Fruit fly (Drosophila melanogaster) whole organism, embryonic: ENCODE measurements around the gene NaPi-III.
A peak's percentile ranks its signal among the peaks of the same experiment; 100 is the strongest.

ENCODE experiments used
- B-H2 ChIP-seq: fragments of 200-800 bp; sonication (Bioruptor generic); optimal IDR thresholded peaks from 2 replicates; lab custom pipeline; 2018; ENCODE audit warnings: missing biosample characterization, mild to moderate bottlenecking, missing genetic modification characterization
- Bteb2 ChIP-seq: fragments of 200-800 bp; sonication (Bioruptor generic); optimal IDR thresholded peaks from 2 replicates; lab custom pipeline; 2016; ENCODE audit warnings: missing biosample characterization, missing genetic modification characterization
- CG11085 ChIP-seq: fragments of 200-800 bp; sonication (Bioruptor generic); IDR thresholded peaks from 2 replicates; pipeline ENCODE4 v1.3.6; 2022; ENCODE audit warnings: missing biosample characterization, missing genetic modification characterization
- CG12769 ChIP-seq: fragments of 200-800 bp; sonication (Bioruptor generic); optimal IDR thresholded peaks from 2 replicates; lab custom pipeline; 2019; ENCODE audit warnings: missing biosample characterization, mild to moderate bottlenecking, missing genetic modification characterization, moderate library complexity
- CG13624 ChIP-seq: fragments of 200-800 bp; sonication (Bioruptor generic); optimal IDR thresholded peaks from 2 replicates; lab custom pipeline; 2016; ENCODE audit warnings: missing biosample characterization, missing genetic modification characterization
- CG14860 ChIP-seq: fragments of 200-800 bp; sonication (Bioruptor generic); IDR thresholded peaks from 3 replicates; pipeline ENCODE4 v1.3.6; 2022; ENCODE audit warnings: missing biosample characterization, missing genetic modification characterization; ENCODE audit not compliant: partially characterized antibody
- CG15073 ChIP-seq: fragments of 200-800 bp; sonication (Bioruptor generic); optimal IDR thresholded peaks from 2 replicates; lab custom pipeline; 2016; ENCODE audit warnings: missing biosample characterization, missing genetic modification characterization
- CG15601 ChIP-seq: fragments of 200-800 bp; sonication (Bioruptor generic); optimal IDR thresholded peaks from 3 replicates; lab custom pipeline; 2019; ENCODE audit warnings: missing biosample characterization, mild to moderate bottlenecking, missing genetic modification characterization, moderate library complexity
- CG2116 ChIP-seq: fragments of 200-800 bp; sonication (Bioruptor generic); optimal IDR thresholded peaks from 3 replicates; lab custom pipeline; 2018; ENCODE audit warnings: missing biosample characterization, mild to moderate bottlenecking, missing genetic modification characterization
- CG3065 ChIP-seq: fragments of 200-800 bp; sonication (Bioruptor generic); optimal IDR thresholded peaks from 2 replicates; lab custom pipeline; 2016; ENCODE audit warnings: missing biosample characterization, missing genetic modification characterization
- CG31441 ChIP-seq: fragments of 200-800 bp; sonication (Bioruptor generic); IDR thresholded peaks from 2 replicates; pipeline ENCODE4 v1.3.6; 2022; ENCODE audit warnings: missing biosample characterization, missing genetic modification characterization
- CG33213 ChIP-seq: fragments of 200-800 bp; sonication (Bioruptor generic); optimal IDR thresholded peaks from 3 replicates; lab custom pipeline; 2016; ENCODE audit warnings: missing biosample characterization, missing genetic modification characterization
- CG6254 ChIP-seq: fragments of 200-800 bp; sonication (Bioruptor generic); optimal IDR thresholded peaks from 3 replicates; lab custom pipeline; 2017; ENCODE audit warnings: mild to moderate bottlenecking, missing biosample characterization, missing genetic modification reagents, missing genetic modification characterization
- CG6854 ChIP-seq: fragments of 200-800 bp; sonication (Bioruptor generic); optimal IDR thresholded peaks from 3 replicates; lab custom pipeline; 2017; ENCODE audit warnings: missing biosample characterization, mild to moderate bottlenecking, missing genetic modification characterization
- CG9609 ChIP-seq: fragments of 200-800 bp; sonication (Bioruptor generic); optimal IDR thresholded peaks from 3 replicates; lab custom pipeline; 2016; ENCODE audit warnings: missing biosample characterization, missing genetic modification characterization
- Fer2 ChIP-seq: fragments of 200-800 bp; sonication (Bioruptor generic); optimal IDR thresholded peaks from 2 replicates; lab custom pipeline; 2018; ENCODE audit warnings: missing biosample characterization, mild to moderate bottlenecking, missing genetic modification characterization, moderate library complexity
- HLH4C ChIP-seq: fragments of 200-800 bp; sonication (Bioruptor generic); IDR thresholded peaks from 3 replicates; pipeline ENCODE4 v1.3.6; 2022; ENCODE audit warnings: missing biosample characterization, missing genetic modification characterization; ENCODE audit not compliant: partially characterized antibody
- Lpt ChIP-seq: fragments of >200 bp; optimal IDR thresholded peaks from 2 replicates; lab custom pipeline; 2018; ENCODE audit warnings: missing biosample characterization, missing genetic modification characterization
- Neu2 ChIP-seq: fragments of 200-800 bp; sonication (Bioruptor generic); optimal IDR thresholded peaks from 3 replicates; lab custom pipeline; 2016; ENCODE audit warnings: missing biosample characterization, missing genetic modification characterization, borderline replicate concordance
- Nf-YB ChIP-seq: fragments of 200-800 bp; sonication (Bioruptor generic); optimal IDR thresholded peaks from 3 replicates; lab custom pipeline; 2019; ENCODE audit warnings: missing biosample characterization, mild to moderate bottlenecking, missing genetic modification characterization, moderate library complexity
- Opbp ChIP-seq: fragments of 200-800 bp; sonication (Bioruptor generic); IDR thresholded peaks from 3 replicates; pipeline ENCODE4 v1.3.6; 2022; ENCODE audit warnings: missing biosample characterization, missing genetic modification characterization; ENCODE audit not compliant: partially characterized antibody
- Optix ChIP-seq: fragments of 200-800 bp; sonication (Bioruptor generic); IDR thresholded peaks from 3 replicates; pipeline ENCODE4 v1.3.6; 2022; ENCODE audit warnings: missing biosample characterization, missing genetic modification characterization
- Ptx1 ChIP-seq: fragments of 200-800 bp; sonication (Bioruptor generic); IDR thresholded peaks from 2 replicates; pipeline ENCODE4 v1.3.6; 2022; ENCODE audit warnings: missing biosample characterization, missing genetic modification characterization
- Rx ChIP-seq: fragments of 200-800 bp; sonication (Bioruptor generic); IDR thresholded peaks from 2 replicates; pipeline ENCODE4 v1.3.6; 2022; ENCODE audit warnings: missing biosample characterization, missing genetic modification characterization
- Sox100B ChIP-seq: fragments of 200-800 bp; sonication (Bioruptor generic); optimal IDR thresholded peaks from 3 replicates; lab custom pipeline; 2018; ENCODE audit warnings: missing biosample characterization, mild to moderate bottlenecking, missing genetic modification characterization
- Trl ChIP-seq, 3 experiments: fragments of >200 bp in 2 of 3; fragments of 200-800 bp in 1 of 3; sonication (Bioruptor generic) in 1 of 3; optimal IDR thresholded peaks; 2 replicates in 1 of 3; 3 replicates in 2 of 3; lab custom pipeline; 2016 to 2017; ENCODE audit warnings: missing biosample characterization in 1 of 3, missing genetic modification characterization in 1 of 3
- bab2 ChIP-seq: fragments of 200-800 bp; sonication (Bioruptor generic); optimal IDR thresholded peaks from 2 replicates; lab custom pipeline; 2016; ENCODE audit warnings: missing biosample characterization, missing genetic modification characterization
- bcd ChIP-seq: fragments of 200-800 bp; sonication (Bioruptor generic); optimal IDR thresholded peaks from 2 replicates; lab custom pipeline; 2017; ENCODE audit warnings: missing biosample characterization, mild to moderate bottlenecking, missing genetic modification characterization
- cato ChIP-seq: fragments of 200-800 bp; sonication (Bioruptor generic); optimal IDR thresholded peaks from 2 replicates; lab custom pipeline; 2016; ENCODE audit warnings: missing biosample characterization, missing genetic modification characterization, borderline replicate concordance
- dimm ChIP-seq: fragments of 200-800 bp; sonication (Bioruptor generic); IDR thresholded peaks from 2 replicates; pipeline ENCODE4 v1.3.6; 2022; ENCODE audit warnings: missing biosample characterization, missing genetic modification characterization
- dysf ChIP-seq: fragments of 200-800 bp; sonication (Bioruptor generic); IDR thresholded peaks from 3 replicates; pipeline ENCODE4 v1.3.6; 2022; ENCODE audit warnings: missing biosample characterization, missing genetic modification characterization
- fd102C ChIP-seq: fragments of 200-800 bp; sonication (Bioruptor generic); optimal IDR thresholded peaks from 2 replicates; lab custom pipeline; 2018; ENCODE audit warnings: missing biosample characterization, mild to moderate bottlenecking, missing genetic modification characterization, moderate library complexity
- gcm ChIP-seq: fragments of 200-800 bp; sonication (Bioruptor generic); optimal IDR thresholded peaks from 2 replicates; lab custom pipeline; 2019; ENCODE audit warnings: missing biosample characterization, mild to moderate bottlenecking, missing genetic modification characterization, moderate library complexity
- gsb ChIP-seq: fragments of 200-800 bp; sonication (Bioruptor generic); IDR thresholded peaks from 2 replicates; pipeline ENCODE4 v1.3.6; 2022; ENCODE audit warnings: missing biosample characterization, missing genetic modification characterization
- hb ChIP-seq: fragments of 200-800 bp; sonication (Bioruptor generic); IDR thresholded peaks from 3 replicates; pipeline ENCODE4 v1.3.6; 2022; ENCODE audit warnings: missing biosample characterization, missing genetic modification characterization; ENCODE audit not compliant: partially characterized antibody
- hth ChIP-seq: fragments of >200 bp; optimal IDR thresholded peaks from 2 replicates; lab custom pipeline; 2017; ENCODE audit warnings: inconsistent platforms
- lab ChIP-seq: fragments of 200-800 bp; sonication (Bioruptor generic); optimal IDR thresholded peaks from 3 replicates; lab custom pipeline; 2017; ENCODE audit warnings: missing biosample characterization, missing genetic modification characterization, mild to moderate bottlenecking, moderate library complexity, missing genetic modification reagents
- org-1 ChIP-seq: fragments of 200-800 bp; sonication (Bioruptor generic); optimal IDR thresholded peaks from 2 replicates; lab custom pipeline; 2017; ENCODE audit warnings: missing biosample characterization, missing genetic modification characterization
- pan ChIP-seq, 4 experiments: fragments of >200 bp in 3 of 4; fragments of 200-800 bp in 1 of 4; sonication (Bioruptor generic) in 1 of 4; optimal IDR thresholded peaks in 3 of 4; IDR thresholded peaks in 1 of 4; 2 replicates each; pipeline versions ENCODE4 v1.3.6 to Lab custom; 2017 to 2022; ENCODE audit warnings: missing biosample characterization in 2 of 4, missing genetic modification characterization in 2 of 4, mixed read lengths in 1 of 4
- pb ChIP-seq: fragments of 200-800 bp; sonication (Bioruptor generic); optimal IDR thresholded peaks from 3 replicates; lab custom pipeline; 2016; ENCODE audit warnings: missing biosample characterization, missing genetic modification characterization
- peb ChIP-seq: fragments of 200-800 bp; sonication (Bioruptor generic); IDR thresholded peaks from 2 replicates; pipeline ENCODE4 v1.3.6; 2022; ENCODE audit warnings: missing biosample characterization, missing genetic modification characterization
- pho ChIP-seq: fragments of 200-800 bp; sonication (Bioruptor generic); optimal IDR thresholded peaks from 2 replicates; lab custom pipeline; 2016; ENCODE audit warnings: missing biosample characterization, missing genetic modification characterization
- repo ChIP-seq: fragments of 200-800 bp; sonication (Bioruptor generic); optimal IDR thresholded peaks from 2 replicates; lab custom pipeline; 2016; ENCODE audit warnings: missing biosample characterization, missing genetic modification characterization
- sc ChIP-seq, 3 experiments: fragments of >200 bp in 2 of 3; fragments of 200-800 bp in 1 of 3; sonication (Bioruptor generic) in 1 of 3; optimal IDR thresholded peaks; 2 replicates in 2 of 3; 3 replicates in 1 of 3; lab custom pipeline; 2017; ENCODE audit warnings: mild to moderate bottlenecking in 1 of 3, missing biosample characterization in 1 of 3, missing genetic modification characterization in 1 of 3, missing genetic modification reagents in 1 of 3
- schlank ChIP-seq: fragments of 200-800 bp; sonication (Bioruptor generic); optimal IDR thresholded peaks from 2 replicates; lab custom pipeline; 2018; ENCODE audit warnings: missing biosample characterization, mild to moderate bottlenecking, missing genetic modification characterization
- seq ChIP-seq: fragments of 200-800 bp; sonication (Bioruptor generic); IDR thresholded peaks from 2 replicates; pipeline ENCODE4 v1.3.6; 2022; ENCODE audit warnings: missing biosample characterization, missing genetic modification characterization
- tin ChIP-seq: fragments of 200-800 bp; sonication (Bioruptor generic); optimal IDR thresholded peaks from 3 replicates; lab custom pipeline; 2016; ENCODE audit warnings: missing biosample characterization, missing genetic modification characterization
- vfl ChIP-seq: fragments of 200-800 bp; sonication (Bioruptor generic); optimal IDR thresholded peaks from 2 replicates; lab custom pipeline; 2016; ENCODE audit warnings: missing biosample characterization, missing genetic modification characterization

NaPi-III gene

DNA sequence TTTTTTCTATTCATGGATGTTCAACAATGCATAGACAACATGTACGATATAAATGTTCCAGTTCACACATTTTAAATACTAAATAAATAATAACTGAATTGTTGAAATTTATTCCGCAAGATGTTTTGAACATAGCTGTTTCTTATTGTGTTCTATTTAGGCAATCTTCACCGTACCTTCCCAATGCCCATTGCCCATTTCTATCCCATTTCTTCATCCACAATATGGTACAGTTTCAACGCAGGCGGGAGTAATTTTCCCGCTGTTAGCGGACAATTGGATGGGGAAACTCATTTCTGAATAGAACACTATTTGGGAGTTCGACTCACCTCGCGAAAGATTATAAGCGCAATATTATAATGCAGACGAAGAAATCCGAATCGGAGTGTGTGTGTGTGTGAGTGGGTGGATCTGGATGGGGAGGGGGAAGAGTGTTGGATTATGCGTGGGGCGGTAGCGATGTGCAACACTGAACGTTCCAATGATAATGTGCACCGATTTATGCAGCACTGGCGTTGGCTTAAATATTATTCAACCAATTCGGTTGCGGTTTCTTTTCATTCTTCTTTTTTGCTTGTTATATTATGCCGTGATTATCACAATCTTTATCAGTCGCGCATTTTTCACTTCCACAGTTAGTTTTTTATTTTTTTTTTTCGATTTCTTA lies 31.1 kb upstream of the NaPi-III start (continued):
- TF ChIP-seq lab (GFP tag; lab: Kevin White, UChicago), result peak; percentile 80
- TF ChIP-seq Nf-YB (GFP tag; lab: Kevin White, UChicago), result peak; percentile 3
- no peak for TF ChIP-seq fd102C (GFP tag; lab: Kevin White, UChicago)
- TF ChIP-seq bab2, result peak; percentile 4
- TF ChIP-seq CG11085, result no peak
- TF ChIP-seq Fer2 (tag; lab: Kevin White, UChicago), result no peak
- TF ChIP-seq Sox100B (GFP tag; lab: Kevin White, UChicago), result peak; percentile 14
- TF ChIP-seq vfl (GFP tag; lab: Kevin White, UChicago), result peak; percentile 22
- TF ChIP-seq Opbp (GFP tag; lab: Robert Waterston, UW), result peak; percentile 42; the same call in 1 of the 3 replicates
- no peak for TF ChIP-seq CG31441 (GFP tag; lab: Robert Waterston, UW)
- TF ChIP-seq Lpt (GFP tag; lab: Kevin White, UChicago), result no peak
- TF ChIP-seq sc (optimal IDR thresholded peaks at IDR 0.05; lab: Kevin White, UChicago), result no peak
- no peak for TF ChIP-seq sc (GFP tag; optimal IDR thresholded peaks at IDR 0.05; lab: Kevin White, UChicago)
- TF ChIP-seq Trl (optimal IDR thresholded peaks at IDR 0.05; lab: Kevin White, UChicago), result no peak
- peak; percentile 68 for TF ChIP-seq Trl (GFP tag; optimal IDR thresholded peaks at IDR 0.05; lab: Kevin White, UChicago)
- TF ChIP-seq HLH4C (GFP tag; lab: Robert Waterston, UW), result no peak
- no peak for TF ChIP-seq org-1 (GFP tag; lab: Kevin White, UChicago)
- no peak for TF ChIP-seq Neu2 (GFP tag; lab: Kevin White, UChicago)
- 0 out of 2 replicates have a peak, but pooled peaks have one; percentile 20 for TF ChIP-seq peb (GFP tag; lab: Robert Waterston, UW)
- TF ChIP-seq tin (GFP tag; lab: Kevin White, UChicago), result peak; percentile 62
- TF ChIP-seq repo (GFP tag; lab: Kevin White, UChicago), result peak; percentile 56
- TF ChIP-seq bcd (GFP tag; lab: Kevin White, UChicago), result peak; percentile 43
- TF ChIP-seq gsb, result no peak
- TF ChIP-seq CG9609 (GFP tag; lab: Kevin White, UChicago), result peak; percentile 22
- TF ChIP-seq hb (GFP tag; lab: Robert Waterston, UW), result no peak
- no peak for TF ChIP-seq gcm (GFP tag; lab: Kevin White, UChicago)
- no peak for TF ChIP-seq hth (lab: Kevin White, UChicago)
- TF ChIP-seq Rx, result 0 out of 2 replicates have a peak, but pooled peaks have one; percentile 26
- no peak for TF ChIP-seq schlank
- no peak for TF ChIP-seq pan (optimal IDR thresholded peaks at IDR 0.05; lab: Kevin White, UChicago)
- peak in 1 of 2 experiments; percentile 64 for TF ChIP-seq pan (GFP tag; optimal IDR thresholded peaks at IDR 0.05 in 1 of 2, IDR thresholded peaks at IDR 0.05 in 1 of 2)
- TF ChIP-seq CG3065 (GFP tag; lab: Kevin White, UChicago), result peak; percentile 34
- TF ChIP-seq pho (GFP tag; lab: Kevin White, UChicago), result peak; percentile 48
- TF ChIP-seq CG14860 (GFP tag; lab: Robert Waterston, UW), result no peak
- no peak for TF ChIP-seq CG15073 (GFP tag; lab: Kevin White, UChicago)
- TF ChIP-seq Ptx1, result peak; percentile 30; the same call in 1 of the 2 replicates
- peak; percentile 6 for TF ChIP-seq CG2116
- peak; percentile 20 for TF ChIP-seq pb (GFP tag; lab: Kevin White, UChicago)
- no peak for TF ChIP-seq dimm (GFP tag; lab: Robert Waterston, UW)
- TF ChIP-seq CG12769 (tag; lab: Kevin White, UChicago), result peak; percentile 60
- TF ChIP-seq CG15601 (tag; lab: Kevin White, UChicago), result peak; percentile 19
- TF ChIP-seq CG6254, result peak; percentile 26
- no peak for TF ChIP-seq Bteb2 (GFP tag; lab: Kevin White, UChicago)
- peak; percentile 63 for TF ChIP-seq CG33213
- TF ChIP-seq B-H2 (GFP tag; lab: Kevin White, UChicago), result no peak
- TF ChIP-seq cato (GFP tag; lab: Kevin White, UChicago), result no peak
- peak; percentile 74 for TF ChIP-seq CG13624 (GFP tag; lab: Kevin White, UChicago)
- no peak for TF ChIP-seq CG6854 (GFP tag; lab: Kevin White, UChicago)
- no peak for TF ChIP-seq dysf (GFP tag; lab: Robert Waterston, UW)
- no peak for TF ChIP-seq seq (GFP tag; lab: Robert Waterston, UW)
- no peak for TF ChIP-seq Optix
